Worm (Caenorhabditis elegans) whole organism, dauer: ENCODE measurements around the gene abhd-14.

Source experiments
- unc-62 ChIP-seq: sonication (generic microtip); optimal IDR thresholded peaks from 2 replicates; lab custom pipeline; 2017; ENCODE audit warnings: missing biosample characterization, missing genetic modification reagents, missing genetic modification characterization

The abhd-14 gene

DNA sequence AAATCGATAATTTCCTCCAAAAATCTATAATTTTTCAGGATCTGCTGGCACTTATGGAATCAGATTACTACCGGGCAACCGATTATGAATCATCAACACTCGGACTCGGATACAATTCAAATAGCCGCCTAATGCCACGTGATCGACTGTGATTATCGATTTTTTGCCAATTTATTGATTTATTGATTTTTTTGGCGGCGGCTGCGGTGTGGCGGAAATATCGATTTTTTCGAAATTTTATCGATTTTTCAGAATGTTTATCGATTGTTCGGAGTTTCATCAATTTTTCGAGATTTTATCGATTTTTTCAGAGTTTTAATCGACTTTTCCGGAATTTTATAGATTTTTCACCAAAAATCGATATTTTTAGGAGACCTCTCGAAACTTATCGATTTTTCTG lies 46.3 kb downstream of the abhd-14 start:
- no peak for TF ChIP-seq unc-62 (GFP tag; lab: Kevin White, UChicago)
